Worm (Caenorhabditis elegans) whole organism, L2 larva: ENCODE measurements around the gene Y82E9BR.10.

ENCODE experiments used
- ZK546.5 ChIP-seq: sonication (generic microtip); optimal IDR thresholded peaks from 2 replicates; lab custom pipeline; 2017; ENCODE audit warnings: missing biosample characterization, missing genetic modification characterization
- aly-2 ChIP-seq: fragments of 150-350 bp; optimal IDR thresholded peaks from 2 replicates; lab custom pipeline; 2014; ENCODE audit warnings: missing biosample characterization, missing genetic modification characterization
- ama-1 ChIP-seq: fragments of 150-350 bp; optimal IDR thresholded peaks from 2 replicates; lab custom pipeline; 2018; ENCODE audit warnings: inconsistent platforms
- dmd-4 ChIP-seq: sonication (generic microtip); optimal IDR thresholded peaks from 2 replicates; lab custom pipeline; 2017; ENCODE audit warnings: missing biosample characterization, missing genetic modification characterization
- fos-1 ChIP-seq: fragments of 150-350 bp; optimal IDR thresholded peaks from 2 replicates; lab custom pipeline; 2014; ENCODE audit warnings: missing biosample characterization, missing genetic modification characterization
- lsy-2 ChIP-seq, 2 experiments: fragments of 150-350 bp in 1 of 2; sonication (generic microtip) in 1 of 2; optimal IDR thresholded peaks; 2 replicates each; lab custom pipeline; 2014 to 2017; ENCODE audit warnings: missing biosample characterization in 2 of 2, missing genetic modification characterization in 2 of 2
- mab-5 ChIP-seq: fragments of 150-350 bp; optimal IDR thresholded peaks from 2 replicates; lab custom pipeline; 2014; ENCODE audit warnings: missing biosample characterization, missing genetic modification characterization
- nhr-11 ChIP-seq: fragments of 150-350 bp; optimal IDR thresholded peaks from 2 replicates; lab custom pipeline; 2014; ENCODE audit warnings: missing biosample characterization, missing genetic modification characterization
- nhr-77 ChIP-seq: fragments of 150-350 bp; optimal IDR thresholded peaks from 2 replicates; lab custom pipeline; 2014; ENCODE audit warnings: missing biosample characterization, missing genetic modification characterization
- skn-1 ChIP-seq: sonication (generic microtip); optimal IDR thresholded peaks from 2 replicates; lab custom pipeline; 2017; ENCODE audit warnings: missing biosample characterization, missing genetic modification characterization
- sma-9 ChIP-seq, 2 experiments: fragments of 150-350 bp in 1 of 2; sonication (generic microtip) in 1 of 2; optimal IDR thresholded peaks; 2 replicates each; lab custom pipeline; 2014 to 2016; ENCODE audit warnings: missing genetic modification characterization in 2 of 2, mild to moderate bottlenecking in 1 of 2, missing biosample characterization in 1 of 2, missing compliant biosample characterization in 1 of 2, missing genetic modification reagents in 1 of 2, moderate library complexity in 1 of 2
- unc-55 ChIP-seq: fragments of 150-350 bp; sonication (generic microtip); optimal IDR thresholded peaks from 3 replicates; lab custom pipeline; 2014; ENCODE audit warnings: missing biosample characterization, missing genetic modification reagents, missing genetic modification characterization

ce11 chrIII:1355320-1355719 lies 20.1 kb downstream of the Y82E9BR.10 start, which contains the start of gene Y82E9BL.1:
- TF ChIP-seq aly-2 (tag; lab: Kevin White, UChicago) = no peak
- TF ChIP-seq ama-1 = no peak
- no peak for TF ChIP-seq nhr-77
- no peak for TF ChIP-seq ZK546.5 (tag; lab: Kevin White, UChicago)
- TF ChIP-seq nhr-11 (tag; lab: Kevin White, UChicago) = no peak
- no peak for TF ChIP-seq dmd-4 (tag; lab: Kevin White, UChicago)
- no peak for TF ChIP-seq lsy-2 (tag; optimal IDR thresholded peaks at IDR 0.05; lab: Kevin White, UChicago)
- no peak for TF ChIP-seq sma-9 (GFP tag; optimal IDR thresholded peaks at IDR 0.05; lab: Kevin White, UChicago)
- TF ChIP-seq sma-9 (tag; optimal IDR thresholded peaks at IDR 0.05; lab: Kevin White, UChicago) = no peak
- no peak for TF ChIP-seq unc-55 (GFP tag; lab: Kevin White, UChicago)
- TF ChIP-seq mab-5 = no peak
- TF ChIP-seq fos-1 (tag; lab: Kevin White, UChicago) = no peak
- TF ChIP-seq skn-1 (tag; lab: Kevin White, UChicago) = no peak
